Worm (Caenorhabditis elegans) whole organism, L3 larva: ENCODE results near the gene F18C5.10.

Experiments
- R02D3.7 ChIP-seq: fragments of 150-350 bp; optimal IDR thresholded peaks from 2 replicates; lab custom pipeline; 2014; ENCODE audit warnings: missing biosample characterization, missing genetic modification characterization
- ZK546.5 ChIP-seq: sonication (generic microtip); optimal IDR thresholded peaks from 2 replicates; lab custom pipeline; 2017; ENCODE audit warnings: missing biosample characterization, missing genetic modification characterization
- aly-2 ChIP-seq: fragments of 150-350 bp; optimal IDR thresholded peaks from 2 replicates; lab custom pipeline; 2014; ENCODE audit warnings: missing biosample characterization, missing genetic modification characterization
- ceh-16 ChIP-seq: sonication (generic microtip); optimal IDR thresholded peaks from 2 replicates; lab custom pipeline; 2017; ENCODE audit warnings: missing biosample characterization, missing genetic modification characterization
- ceh-82 ChIP-seq: fragments of 150-350 bp; optimal IDR thresholded peaks from 2 replicates; lab custom pipeline; 2014; ENCODE audit warnings: missing biosample characterization, missing genetic modification characterization
- daf-12 ChIP-seq: fragments of 150-350 bp; optimal IDR thresholded peaks from 2 replicates; lab custom pipeline; 2014; ENCODE audit warnings: missing biosample characterization, missing genetic modification reagents, missing genetic modification characterization
- egl-27 ChIP-seq: sonication (generic microtip); optimal IDR thresholded peaks from 4 replicates; lab custom pipeline; 2017; ENCODE audit warnings: missing biosample characterization, missing genetic modification reagents, missing genetic modification characterization
- elt-1 ChIP-seq: fragments of 150-350 bp; optimal IDR thresholded peaks from 2 replicates; lab custom pipeline; 2014; ENCODE audit warnings: missing biosample characterization, missing genetic modification characterization
- elt-2 ChIP-seq: sonication (generic microtip); optimal IDR thresholded peaks from 2 replicates; lab custom pipeline; 2016; ENCODE audit warnings: missing genetic modification reagents, mild to moderate bottlenecking, missing genetic modification characterization, missing compliant biosample characterization
- elt-3 ChIP-seq, 3 experiments: fragments of 150-350 bp in 1 of 3; sonication (generic microtip) in 2 of 3; optimal IDR thresholded peaks; 2 replicates in 2 of 3; 4 replicates in 1 of 3; lab custom pipeline; 2014 to 2017; ENCODE audit warnings: missing biosample characterization in 3 of 3, missing genetic modification characterization in 3 of 3
- eor-1 ChIP-seq, 2 experiments: fragments of 150-350 bp; optimal IDR thresholded peaks; 2 replicates each; lab custom pipeline; 2014 to 2018; ENCODE audit warnings: missing biosample characterization in 2 of 2, missing genetic modification characterization in 2 of 2
- fos-1 ChIP-seq: fragments of 150-350 bp; optimal IDR thresholded peaks from 2 replicates; lab custom pipeline; 2014; ENCODE audit warnings: missing biosample characterization, missing genetic modification characterization
- hmg-11 ChIP-seq: sonication (generic microtip); optimal IDR thresholded peaks from 2 replicates; lab custom pipeline; 2016; ENCODE audit warnings: missing genetic modification characterization, missing compliant biosample characterization
- jun-1 ChIP-seq: fragments of 150-350 bp; optimal IDR thresholded peaks from 2 replicates; lab custom pipeline; 2014; ENCODE audit warnings: missing biosample characterization, missing genetic modification reagents, missing genetic modification characterization
- lin-15B ChIP-seq: fragments of 150-350 bp; optimal IDR thresholded peaks from 2 replicates; lab custom pipeline; 2014; ENCODE audit warnings: missing biosample characterization, missing genetic modification characterization
- lin-39 ChIP-seq: fragments of 150-350 bp; optimal IDR thresholded peaks from 2 replicates; lab custom pipeline; 2018; ENCODE audit warnings: missing biosample characterization, missing genetic modification reagents, missing genetic modification characterization
- lsy-12 ChIP-seq: sonication (generic microtip); optimal IDR thresholded peaks from 2 replicates; lab custom pipeline; 2016; ENCODE audit warnings: mild to moderate bottlenecking, missing genetic modification characterization, missing compliant biosample characterization
- mdl-1 ChIP-seq: fragments of 150-350 bp; optimal IDR thresholded peaks from 2 replicates; lab custom pipeline; 2014; ENCODE audit warnings: missing biosample characterization, missing genetic modification characterization
- mml-1 ChIP-seq: fragments of 150-350 bp; sonication (generic microtip); optimal IDR thresholded peaks from 3 replicates; lab custom pipeline; 2014; ENCODE audit warnings: missing biosample characterization, missing genetic modification characterization
- nfya-1 ChIP-seq: sonication (generic microtip); optimal IDR thresholded peaks from 2 replicates; lab custom pipeline; 2017; ENCODE audit warnings: missing genetic modification characterization, mild to moderate bottlenecking, missing compliant biosample characterization, antibody characterized with exemption, moderate library complexity; ENCODE audit not compliant: insufficient read depth
- nhr-11 ChIP-seq: fragments of 150-350 bp; optimal IDR thresholded peaks from 2 replicates; lab custom pipeline; 2014; ENCODE audit warnings: missing biosample characterization, missing genetic modification characterization
- nhr-12 ChIP-seq: fragments of 150-350 bp; optimal IDR thresholded peaks from 2 replicates; lab custom pipeline; 2014; ENCODE audit warnings: missing biosample characterization, missing genetic modification characterization
- nhr-237 ChIP-seq: fragments of 150-350 bp; optimal IDR thresholded peaks from 2 replicates; lab custom pipeline; 2014; ENCODE audit warnings: missing biosample characterization, missing genetic modification characterization
- nhr-25 ChIP-seq: sonication (generic microtip); optimal IDR thresholded peaks from 2 replicates; lab custom pipeline; 2017; ENCODE audit warnings: missing biosample characterization, missing genetic modification characterization
- nhr-28 ChIP-seq: fragments of 150-350 bp; optimal IDR thresholded peaks from 2 replicates; lab custom pipeline; 2014; ENCODE audit warnings: missing biosample characterization, missing genetic modification characterization
- nhr-43 ChIP-seq: sonication (generic microtip); optimal IDR thresholded peaks from 2 replicates; lab custom pipeline; 2016; ENCODE audit warnings: mild to moderate bottlenecking, missing genetic modification characterization, missing compliant biosample characterization; ENCODE audit not compliant: poor library complexity, severe bottlenecking
- nhr-67 ChIP-seq: fragments of 150-350 bp; optimal IDR thresholded peaks from 2 replicates; lab custom pipeline; 2014; ENCODE audit warnings: missing biosample characterization, missing genetic modification characterization
- nhr-76 ChIP-seq: fragments of 150-350 bp; sonication (generic microtip); optimal IDR thresholded peaks from 5 replicates; lab custom pipeline; 2014; ENCODE audit warnings: missing biosample characterization, missing genetic modification characterization
- pha-4 ChIP-seq: fragments of 150-350 bp; optimal IDR thresholded peaks from 2 replicates; lab custom pipeline; 2014; ENCODE audit warnings: missing biosample characterization, missing genetic modification reagents, missing genetic modification characterization
- pqm-1 ChIP-seq: fragments of 150-350 bp; optimal IDR thresholded peaks from 2 replicates; lab custom pipeline; 2017; ENCODE audit warnings: missing biosample characterization, missing genetic modification characterization, inconsistent platforms
- sea-2 ChIP-seq: fragments of 150-350 bp; sonication (generic microtip); optimal IDR thresholded peaks from 4 replicates; lab custom pipeline; 2014; ENCODE audit warnings: missing biosample characterization, missing genetic modification reagents, missing genetic modification characterization
- skn-1 ChIP-seq: fragments of 150-350 bp; optimal IDR thresholded peaks from 2 replicates; lab custom pipeline; 2014; ENCODE audit warnings: missing biosample characterization, missing genetic modification characterization
- tbx-2 ChIP-seq: sonication (generic microtip); optimal IDR thresholded peaks from 2 replicates; lab custom pipeline; 2016; ENCODE audit warnings: mild to moderate bottlenecking, missing genetic modification characterization, missing compliant biosample characterization
- unc-39 ChIP-seq: sonication (generic microtip); optimal IDR thresholded peaks from 4 replicates; lab custom pipeline; 2017; ENCODE audit warnings: missing biosample characterization, missing genetic modification characterization
- unc-62 ChIP-seq: fragments of 150-350 bp; sonication (generic microtip); optimal IDR thresholded peaks from 4 replicates; lab custom pipeline; 2014; ENCODE audit warnings: missing biosample characterization, missing genetic modification reagents, missing genetic modification characterization
- zag-1 ChIP-seq: fragments of 150-350 bp; optimal IDR thresholded peaks from 2 replicates; lab custom pipeline; 2014; ENCODE audit warnings: missing biosample characterization, missing genetic modification characterization
- ztf-11 ChIP-seq: fragments of 150-350 bp; optimal IDR thresholded peaks from 2 replicates; lab custom pipeline; 2014; ENCODE audit warnings: missing biosample characterization, missing genetic modification characterization

Gene F18C5.10

DNA sequence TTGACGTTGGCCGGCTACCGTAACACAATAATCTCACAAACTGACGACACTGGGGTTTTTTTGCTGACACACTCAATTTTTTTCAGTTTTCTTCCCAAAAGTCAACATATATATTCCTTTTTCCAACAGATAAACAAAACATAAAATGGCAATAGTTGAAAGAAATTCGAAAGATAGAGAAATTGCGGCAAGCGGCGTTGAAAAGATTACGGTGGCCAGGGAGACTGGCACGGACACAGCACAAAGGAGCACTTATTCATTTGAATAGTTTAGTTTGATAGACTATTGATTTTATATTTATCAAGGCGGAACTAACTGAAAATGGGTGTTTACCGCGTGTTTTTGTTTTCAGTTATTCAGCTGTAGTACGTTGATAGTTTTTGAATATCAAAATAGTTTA is 39.9 kb downstream of the F18C5.10 start, which contains the start of gene toe-2:
Gene toe-2, minus strand, starts transcription at position 70 of the 400 bp plus-strand sequence.
- TF ChIP-seq mdl-1 (no peak), elt-3 (tag; optimal IDR thresholded peaks at IDR 0.05; lab: Kevin White, UChicago) (no peak), nhr-43 (no peak), elt-2 (tag; lab: Kevin White, UChicago) (peak; percentile 55), nhr-237 (tag; lab: Kevin White, UChicago) (no peak), zag-1 (tag; lab: Kevin White, UChicago) (no peak), elt-1 (no peak), egl-27 (tag; lab: Kevin White, UChicago) (no peak), ceh-16 (tag; lab: Kevin White, UChicago) (no peak), pha-4 (tag; lab: Kevin White, UChicago) (no peak), daf-12 (no peak), nfya-1 (tag; lab: Kevin White, UChicago) (no peak), pqm-1 (tag; lab: Kevin White, UChicago) (peak; percentile 18), nhr-76 (tag; lab: Kevin White, UChicago) (no peak), lsy-12 (no peak)

DNA sequence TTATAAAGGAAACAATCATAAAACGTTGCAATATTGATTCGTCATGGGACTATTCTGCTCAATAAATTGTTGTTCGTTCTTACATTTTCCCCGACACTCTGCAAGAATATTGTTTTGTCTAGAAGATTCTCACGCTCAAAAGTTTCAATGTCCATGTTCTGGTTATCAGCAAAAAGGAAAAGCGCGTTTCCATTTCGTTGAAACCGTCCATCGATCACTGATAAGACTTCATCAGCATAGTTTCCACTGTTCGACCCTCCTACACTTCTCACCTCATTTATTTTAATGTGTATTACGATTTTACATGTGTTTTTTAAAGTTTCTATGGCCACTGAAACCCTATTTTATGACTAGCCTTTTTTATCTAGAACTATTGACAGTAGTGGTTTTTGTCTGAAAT is 41.1 kb downstream of the F18C5.10 start:
- TF ChIP-seq nhr-67 (no peak), egl-27 (tag; lab: Kevin White, UChicago) (no peak), aly-2 (tag; lab: Kevin White, UChicago) (no peak), hmg-11 (no peak), pqm-1 (tag; lab: Kevin White, UChicago) (peak; percentile 91), elt-2 (tag; lab: Kevin White, UChicago) (peak; percentile 89), nhr-237 (tag; lab: Kevin White, UChicago) (no peak), nhr-76 (tag; lab: Kevin White, UChicago) (no peak), ZK546.5 (no peak), skn-1 (tag; lab: Kevin White, UChicago) (no peak), nhr-25 (tag; lab: Kevin White, UChicago) (no peak), elt-3 (tag; optimal IDR thresholded peaks at IDR 0.05; lab: Kevin White, UChicago) (no peak), lin-39 (no peak), tbx-2 (tag; lab: Kevin White, UChicago) (no peak)

DNA sequence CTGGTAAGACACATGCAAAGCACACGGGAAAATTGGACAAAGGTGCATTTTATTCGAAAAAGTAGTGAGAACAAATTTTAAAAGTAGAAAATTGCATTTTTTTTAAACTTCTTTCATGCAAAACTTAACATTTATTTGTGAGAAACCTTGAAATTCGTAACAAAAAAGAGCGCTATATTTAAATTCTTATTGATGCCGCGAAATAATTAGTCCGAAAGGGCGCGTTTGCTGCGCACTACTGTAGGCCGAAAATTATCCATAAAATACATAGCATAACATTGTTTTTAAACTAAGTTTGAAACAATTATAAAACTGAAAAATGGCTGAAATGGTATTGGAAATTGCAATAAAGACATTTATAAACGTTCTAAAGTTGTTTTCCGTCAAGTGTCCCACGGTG is 41.5 kb downstream of the F18C5.10 start:
- TF ChIP-seq nhr-11 (tag; lab: Kevin White, UChicago) = no peak
- TF ChIP-seq lsy-12 = no peak
- no peak for TF ChIP-seq unc-62
- TF ChIP-seq tbx-2 (tag; lab: Kevin White, UChicago) = no peak
- no peak for TF ChIP-seq eor-1 (tag; optimal IDR thresholded peaks at IDR 0.05; lab: Kevin White, UChicago)
- no peak for TF ChIP-seq mdl-1
- no peak for TF ChIP-seq nfya-1 (tag; lab: Kevin White, UChicago)
- no peak for TF ChIP-seq egl-27 (tag; lab: Kevin White, UChicago)
- TF ChIP-seq nhr-237 (tag; lab: Kevin White, UChicago) = no peak
- TF ChIP-seq ZK546.5 = no peak
- TF ChIP-seq nhr-12 = no peak
- no peak for TF ChIP-seq R02D3.7 (tag; lab: Kevin White, UChicago)
- TF ChIP-seq elt-2 (tag; lab: Kevin White, UChicago) = no peak
- no peak for TF ChIP-seq elt-3 (tag; optimal IDR thresholded peaks at IDR 0.05; lab: Kevin White, UChicago)
- TF ChIP-seq mml-1 (tag; lab: Kevin White, UChicago) = no peak
- TF ChIP-seq ceh-82 = no peak

DNA sequence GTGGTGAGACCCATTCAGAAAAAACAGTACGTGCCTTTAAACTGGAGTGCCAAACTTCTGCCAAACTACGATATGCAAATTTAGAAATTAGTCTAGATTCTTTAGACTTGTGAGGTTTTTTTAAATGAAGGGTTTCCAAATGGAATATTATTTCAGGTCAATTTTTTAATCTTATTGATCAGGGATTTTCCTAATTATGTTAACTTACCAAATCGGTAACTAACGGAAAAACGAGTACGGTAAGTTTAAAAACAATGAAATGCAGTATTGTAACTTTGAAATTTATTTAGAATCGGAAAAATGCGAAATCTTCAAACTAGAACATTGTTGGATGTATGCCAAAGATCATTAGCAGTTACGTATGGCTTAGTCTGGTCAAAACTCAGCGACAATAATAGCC is 45.0 kb downstream of the F18C5.10 start, which contains the start of gene C56E6.7:
Gene C56E6.7, plus strand, starts transcription at position 301 of the 400 bp plus-strand sequence.
- no peak for TF ChIP-seq nhr-11 (tag; lab: Kevin White, UChicago)
- TF ChIP-seq mdl-1 = no peak
- TF ChIP-seq ceh-82 = no peak
- TF ChIP-seq lsy-12 = no peak
- TF ChIP-seq lin-15B = no peak
- TF ChIP-seq ztf-11 = no peak
- no peak for TF ChIP-seq nfya-1 (tag; lab: Kevin White, UChicago)
- no peak for TF ChIP-seq unc-39 (tag; lab: Kevin White, UChicago)
- TF ChIP-seq skn-1 (tag; lab: Kevin White, UChicago) = no peak
- no peak for TF ChIP-seq ceh-16 (tag; lab: Kevin White, UChicago)
- TF ChIP-seq jun-1 = no peak
- TF ChIP-seq sea-2 (GFP tag; lab: Kevin White, UChicago) = no peak
- TF ChIP-seq egl-27 (tag; lab: Kevin White, UChicago) = no peak
- no peak for TF ChIP-seq tbx-2 (tag; lab: Kevin White, UChicago)
- no peak for TF ChIP-seq fos-1 (tag; lab: Kevin White, UChicago)
- no peak for TF ChIP-seq aly-2 (tag; lab: Kevin White, UChicago)
- TF ChIP-seq nhr-28 (tag; lab: Kevin White, UChicago) = no peak
